Fruit fly (Drosophila melanogaster) whole organism, wandering third instar larva: ENCODE measurements around the gene RpL10.

Source experiments
- Abd-B ChIP-seq: fragments of >200 bp; optimal IDR thresholded peaks from 2 replicates; lab custom pipeline; 2017; ENCODE audit warnings: missing biosample characterization, missing genetic modification characterization
- CG32264 ChIP-seq: fragments of 200-800 bp; sonication (Bioruptor generic); optimal IDR thresholded peaks from 2 replicates; lab custom pipeline; 2016; ENCODE audit warnings: missing biosample characterization, missing genetic modification characterization
- CG9705 ChIP-seq: fragments of 200-800 bp; sonication (Bioruptor generic); optimal IDR thresholded peaks from 2 replicates; lab custom pipeline; 2018; ENCODE audit warnings: missing biosample characterization, mild to moderate bottlenecking, missing genetic modification characterization
- CrebA ChIP-seq: fragments of 200-800 bp; sonication (Bioruptor generic); optimal IDR thresholded peaks from 2 replicates; lab custom pipeline; 2016; ENCODE audit warnings: missing biosample characterization, mild to moderate bottlenecking, missing genetic modification characterization, borderline replicate concordance
- Dfd ChIP-seq: fragments of >200 bp; optimal IDR thresholded peaks from 2 replicates; lab custom pipeline; 2017; ENCODE audit warnings: missing biosample characterization, missing genetic modification characterization
- Dif ChIP-seq: fragments of 200-275, 200-300 bp; sonication (Bioruptor generic); optimal IDR thresholded peaks from 2 replicates; lab custom pipeline; 2018; ENCODE audit warnings: missing biosample characterization, missing genetic modification characterization; ENCODE audit not compliant: partially characterized antibody
- GATAd ChIP-seq: sonication (Bioruptor generic); optimal IDR thresholded peaks from 2 replicates; lab custom pipeline; 2016; ENCODE audit warnings: missing biosample characterization, missing genetic modification characterization
- HLH106 ChIP-seq: fragments of 200-800 bp; optimal IDR thresholded peaks from 3 replicates; lab custom pipeline; 2019; ENCODE audit warnings: missing biosample characterization, mild to moderate bottlenecking, missing genetic modification characterization, moderate library complexity
- Hnf4 ChIP-seq: fragments of 200-800 bp; sonication (Bioruptor generic); optimal IDR thresholded peaks from 2 replicates; lab custom pipeline; 2016; ENCODE audit warnings: missing biosample characterization, mild to moderate bottlenecking, missing genetic modification characterization
- Hr78 ChIP-seq: fragments of >200 bp; optimal IDR thresholded peaks from 2 replicates; lab custom pipeline; 2017; ENCODE audit warnings: missing biosample characterization, missing genetic modification characterization
- Hr83 ChIP-seq: fragments of 200-300 bp; sonication (Bioruptor generic); optimal IDR thresholded peaks from 2 replicates; lab custom pipeline; 2016; ENCODE audit warnings: missing biosample characterization, mild to moderate bottlenecking, missing genetic modification characterization, moderate library complexity; ENCODE audit not compliant: poor library complexity, severe bottlenecking
- Jra ChIP-seq: sonication (Bioruptor generic); optimal IDR thresholded peaks from 2 replicates; lab custom pipeline; 2016; ENCODE audit warnings: missing biosample characterization, missing genetic modification characterization
- Mio ChIP-seq: sonication (Bioruptor generic); optimal IDR thresholded peaks from 2 replicates; lab custom pipeline; 2016; ENCODE audit warnings: missing biosample characterization, missing genetic modification characterization
- Myc ChIP-seq: fragments of >200 bp; optimal IDR thresholded peaks from 2 replicates; lab custom pipeline; 2017
- N ChIP-seq: fragments of >200 bp; optimal IDR thresholded peaks from 2 replicates; lab custom pipeline; 2018; ENCODE audit warnings: missing biosample characterization, missing external identifiers, missing genetic modification characterization
- OdsH ChIP-seq: fragments of 200-800 bp; sonication (Bioruptor generic); optimal IDR thresholded peaks from 2 replicates; lab custom pipeline; 2016; ENCODE audit warnings: missing biosample characterization, mild to moderate bottlenecking, missing genetic modification characterization
- Rel ChIP-seq, 2 experiments: fragments of 200-800 bp; sonication (Bioruptor generic) in 1 of 2; optimal IDR thresholded peaks; 2 replicates in 1 of 2; 3 replicates in 1 of 2; lab custom pipeline; 2016 to 2019; ENCODE audit warnings: mild to moderate bottlenecking in 2 of 2, missing biosample characterization in 2 of 2, missing genetic modification characterization in 2 of 2, moderate library complexity in 1 of 2
- Sp1 ChIP-seq: fragments of 200-800 bp; sonication (Bioruptor generic); optimal IDR thresholded peaks from 3 replicates; lab custom pipeline; 2019; ENCODE audit warnings: missing biosample characterization, mild to moderate bottlenecking, missing genetic modification characterization, moderate library complexity
- Vsx2 ChIP-seq: fragments of 200-300, 225-300 bp; sonication (Bioruptor generic); optimal IDR thresholded peaks from 2 replicates; lab custom pipeline; 2018; ENCODE audit warnings: missing biosample characterization, missing genetic modification characterization; ENCODE audit not compliant: partially characterized antibody
- br ChIP-seq: fragments of 200-800 bp; sonication (Bioruptor generic); optimal IDR thresholded peaks from 2 replicates; lab custom pipeline; 2016; ENCODE audit warnings: missing biosample characterization, missing genetic modification characterization
- brk ChIP-seq: fragments of 200-800 bp; sonication (Bioruptor generic); optimal IDR thresholded peaks from 2 replicates; lab custom pipeline; 2016; ENCODE audit warnings: missing biosample characterization, mild to moderate bottlenecking, missing genetic modification characterization
- dl ChIP-seq, 2 experiments: fragments of 175-275, 200-275 bp in 1 of 2; fragments of 200-275 bp in 1 of 2; sonication (Bioruptor generic); optimal IDR thresholded peaks; lab custom pipeline; 2018; ENCODE audit warnings: mild to moderate bottlenecking in 2 of 2, missing biosample characterization in 2 of 2, missing genetic modification characterization in 2 of 2, moderate library complexity in 2 of 2; ENCODE audit not compliant: partially characterized antibody in 2 of 2, insufficient read depth in 1 of 2
- dmrt93B ChIP-seq: fragments of 200-800 bp; sonication (Bioruptor generic); optimal IDR thresholded peaks from 2 replicates; lab custom pipeline; 2018; ENCODE audit warnings: missing biosample characterization, mild to moderate bottlenecking, missing genetic modification characterization
- dsf ChIP-seq: sonication (Bioruptor generic); optimal IDR thresholded peaks from 2 replicates; lab custom pipeline; 2016; ENCODE audit warnings: missing biosample characterization, missing genetic modification characterization, borderline replicate concordance
- ey ChIP-seq: fragments of 200-800 bp; sonication (Bioruptor generic); optimal IDR thresholded peaks from 2 replicates; lab custom pipeline; 2016; ENCODE audit warnings: missing biosample characterization, missing genetic modification characterization
- foxo ChIP-seq, 2 experiments: fragments of 200-800 bp; sonication (Bioruptor generic); optimal IDR thresholded peaks; 2 replicates in 1 of 2; 3 replicates in 1 of 2; lab custom pipeline; 2016 to 2017; ENCODE audit warnings: missing biosample characterization in 2 of 2, missing genetic modification characterization in 2 of 2
- fru ChIP-seq: fragments of 200-800 bp; sonication (Bioruptor generic); optimal IDR thresholded peaks from 3 replicates; lab custom pipeline; 2016; ENCODE audit warnings: missing biosample characterization, mild to moderate bottlenecking, missing genetic modification characterization
- h ChIP-seq: fragments of 200-800 bp; sonication (Bioruptor generic); optimal IDR thresholded peaks from 3 replicates; lab custom pipeline; 2016; ENCODE audit warnings: missing biosample characterization, mild to moderate bottlenecking, missing genetic modification characterization
- jim ChIP-seq: fragments of 175-275, 200-325 bp; sonication (Bioruptor generic); optimal IDR thresholded peaks from 2 replicates; lab custom pipeline; 2016; ENCODE audit warnings: missing biosample characterization, mild to moderate bottlenecking, missing genetic modification characterization
- lola ChIP-seq: fragments of >200 bp; optimal IDR thresholded peaks from 2 replicates; lab custom pipeline; 2017; ENCODE audit warnings: missing biosample characterization, missing genetic modification characterization
- pan ChIP-seq: fragments of >200 bp; optimal IDR thresholded peaks from 2 replicates; lab custom pipeline; 2017
- psq ChIP-seq: fragments of 200-800 bp; sonication (Bioruptor generic); optimal IDR thresholded peaks from 3 replicates; lab custom pipeline; 2017; ENCODE audit warnings: missing biosample characterization, mild to moderate bottlenecking, missing genetic modification characterization, moderate library complexity
- rgr ChIP-seq: fragments of 200-800 bp; sonication (Bioruptor generic); optimal IDR thresholded peaks from 3 replicates; lab custom pipeline; 2016; ENCODE audit warnings: missing biosample characterization, mild to moderate bottlenecking, missing genetic modification characterization
- sage ChIP-seq: fragments of 200-800 bp; sonication (Bioruptor generic); optimal IDR thresholded peaks from 2 replicates; lab custom pipeline; 2016; ENCODE audit warnings: missing biosample characterization, mild to moderate bottlenecking, missing genetic modification characterization
- sv ChIP-seq: fragments of 200-800 bp; sonication (Bioruptor generic); optimal IDR thresholded peaks from 3 replicates; lab custom pipeline; 2016; ENCODE audit warnings: missing biosample characterization, missing genetic modification characterization
- tai ChIP-seq: sonication (Bioruptor generic); optimal IDR thresholded peaks from 2 replicates; lab custom pipeline; 2016; ENCODE audit warnings: missing biosample characterization, missing genetic modification characterization
- usp ChIP-seq: fragments of >200 bp; optimal IDR thresholded peaks from 2 replicates; lab custom pipeline; 2017; ENCODE audit warnings: missing biosample characterization, missing genetic modification characterization
- woc ChIP-seq: sonication (Bioruptor generic); optimal IDR thresholded peaks from 2 replicates; lab custom pipeline; 2016; ENCODE audit warnings: missing biosample characterization, mild to moderate bottlenecking, missing genetic modification characterization

Gene RpL10

dm6 chr3L:23095277-23095676 is at the start of gene RpL10:
Gene RpL10, minus strand, starts transcription at chr3L:23095471.
- TF ChIP-seq Jra = peak; percentile 16
- peak; percentile 30 for TF ChIP-seq N
- no peak for TF ChIP-seq tai
- TF ChIP-seq foxo (GFP tag; optimal IDR thresholded peaks at IDR 0.05; lab: Kevin White, UChicago) = no peak
- TF ChIP-seq psq (GFP tag; lab: Kevin White, UChicago) = peak; percentile 53
- peak; percentile 24 for TF ChIP-seq Dif (GFP tag; lab: Kevin White, UChicago)
- TF ChIP-seq usp (GFP tag; lab: Kevin White, UChicago) = no peak
- TF ChIP-seq br = no peak
- no peak for TF ChIP-seq Mio (GFP tag; lab: Kevin White, UChicago)
- TF ChIP-seq Hr78 (GFP tag; lab: Kevin White, UChicago) = no peak
- no peak for TF ChIP-seq ey (GFP tag; lab: Kevin White, UChicago)
- TF ChIP-seq OdsH = peak; percentile 23
- no peak for TF ChIP-seq jim (GFP tag; lab: Kevin White, UChicago)
- TF ChIP-seq sage (GFP tag; lab: Kevin White, UChicago) = no peak
- TF ChIP-seq Dfd (GFP tag; lab: Kevin White, UChicago) = no peak
- TF ChIP-seq dsf (GFP tag; lab: Kevin White, UChicago) = no peak
- peak; percentile 55 for TF ChIP-seq CG9705 (GFP tag; lab: Kevin White, UChicago)
- TF ChIP-seq CrebA (GFP tag; lab: Kevin White, UChicago) = peak; percentile 1
- no peak for TF ChIP-seq pan (lab: Kevin White, UChicago)
- no peak for TF ChIP-seq Vsx2 (GFP tag; lab: Kevin White, UChicago)
- TF ChIP-seq Abd-B = no peak
- peak; percentile 35 for TF ChIP-seq Hnf4 (GFP tag; lab: Kevin White, UChicago)
- TF ChIP-seq dmrt93B (GFP tag; lab: Kevin White, UChicago) = peak; percentile 62
- TF ChIP-seq lola (GFP tag; lab: Kevin White, UChicago) = no peak
- no peak for TF ChIP-seq fru (GFP tag; lab: Kevin White, UChicago)
- TF ChIP-seq h (GFP tag; lab: Kevin White, UChicago) = peak; percentile 22
- TF ChIP-seq brk = peak; percentile 39
- TF ChIP-seq CG32264 = no peak
- peak; percentile 51 for TF ChIP-seq HLH106 (tag; lab: Kevin White, UChicago)
- TF ChIP-seq sv = no peak
- peak; percentile 67 for TF ChIP-seq rgr (GFP tag; lab: Kevin White, UChicago)
- TF ChIP-seq dl (GFP tag; optimal IDR thresholded peaks at IDR 0.05; lab: Kevin White, UChicago; ENCODE audit: insufficient read depth in 1 of 2, partially characterized antibody in 2 of 2) = no peak
- TF ChIP-seq Hr83 = peak; percentile 58
- TF ChIP-seq woc = peak; percentile 73
- TF ChIP-seq GATAd (GFP tag; lab: Kevin White, UChicago) = no peak
- TF ChIP-seq Myc = no peak
- TF ChIP-seq Rel (GFP tag; optimal IDR thresholded peaks at IDR 0.05; lab: Kevin White, UChicago) = no peak
- TF ChIP-seq Rel (tag; optimal IDR thresholded peaks at IDR 0.05; lab: Kevin White, UChicago) = no peak
- no peak for TF ChIP-seq Sp1 (GFP tag; lab: Kevin White, UChicago)

dm6 chr3L:23125736-23126135 is 30.5 kb upstream of the RpL10 start, which contains the start of gene CG33217:
Gene CG33217, plus strand, starts transcription at chr3L:23126025.
- TF ChIP-seq CG9705 (GFP tag; lab: Kevin White, UChicago) = no peak
- no peak for TF ChIP-seq usp (GFP tag; lab: Kevin White, UChicago)
- no peak for TF ChIP-seq brk
- TF ChIP-seq N = peak; percentile 44
- TF ChIP-seq woc = peak; percentile 63

dm6 chr3L:23099394-23099977 is 4.2 kb upstream of the RpL10 start:
- no peak for TF ChIP-seq Dfd (GFP tag; lab: Kevin White, UChicago)
- TF ChIP-seq woc = peak; percentile 62
- TF ChIP-seq Jra = peak; percentile 1
